Worm (Caenorhabditis elegans) whole organism, late embryonic: ENCODE data around the gene srx-74.

Source experiments
- T23F11.4 ChIP-seq: fragments of 200-800 bp; sonication (Bioruptor generic); optimal IDR thresholded peaks from 2 replicates; lab custom pipeline; 2018; ENCODE audit warnings: mild to moderate bottlenecking, missing genetic modification characterization, missing compliant biosample characterization
- ceh-48 ChIP-seq: sonication (generic microtip); optimal IDR thresholded peaks from 2 replicates; lab custom pipeline; 2016; ENCODE audit warnings: missing genetic modification characterization, inconsistent platforms, missing compliant biosample characterization
- nhr-232 ChIP-seq: sonication (generic microtip); optimal IDR thresholded peaks from 2 replicates; lab custom pipeline; 2016; ENCODE audit warnings: missing genetic modification characterization, missing compliant biosample characterization

ce11 chrV:4684137-4684536 is 21.8 kb upstream of the srx-74 start:
- TF ChIP-seq nhr-232 (tag; lab: Kevin White, UChicago) (no peak), ceh-48 (tag; lab: Kevin White, UChicago) (no peak), T23F11.4 (no peak)
